Worm (Caenorhabditis elegans): ENCODE measurements around the gene Y57G11C.1144.

The Y57G11C.1144 gene

ce11 chrIV:14937017-14937416 lies at the start of gene Y57G11C.1144:
Gene Y57G11C.1144 (plus strand): TSS chrIV:14937317.
- TF ChIP-seq duxl-1 (tag; optimal IDR thresholded peaks at IDR 0.05; ENCODE audit: poor library complexity), result no peak

DNA sequence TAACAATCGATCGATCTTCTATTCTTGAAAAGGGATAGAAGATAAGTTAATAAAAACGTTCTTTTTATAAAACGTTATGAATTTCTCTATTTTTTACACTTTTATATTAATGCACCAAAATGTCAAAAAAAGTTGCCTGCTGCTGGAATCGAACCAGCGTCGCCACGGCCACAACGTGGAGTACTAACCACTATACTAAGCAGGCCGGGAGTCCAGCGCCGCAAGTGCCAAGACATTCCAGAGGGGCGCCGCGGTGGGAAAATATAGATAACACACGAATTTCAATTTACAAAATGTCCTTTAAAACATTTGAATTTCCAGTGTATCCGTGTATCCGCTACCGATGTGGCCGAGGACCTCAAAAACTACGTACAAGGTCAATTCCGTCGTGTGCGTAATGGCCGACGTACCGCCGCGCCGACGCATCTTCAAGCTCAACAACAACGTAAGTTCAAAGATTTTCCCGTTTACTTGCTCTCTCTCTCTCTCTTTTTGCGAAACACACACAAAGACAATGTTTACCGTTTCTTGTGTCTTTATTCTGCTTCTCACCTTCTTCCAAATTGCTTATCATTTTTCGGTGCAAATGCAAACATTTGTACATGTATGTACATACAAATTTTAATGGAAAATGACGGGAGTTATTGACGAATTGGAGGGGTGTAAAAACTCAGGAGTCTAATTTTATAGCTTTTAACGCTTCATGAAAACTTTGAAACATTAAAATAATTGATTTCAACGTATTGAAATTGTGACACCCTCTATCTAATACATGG lies 48.0 kb upstream of the Y57G11C.1144 start:
- TF ChIP-seq F10B5.3 (tag; optimal IDR thresholded peaks at IDR 0.05) (no peak), daf-16 (GFP tag; optimal IDR thresholded peaks at IDR 0.05) (peak in 1 of 2 experiments; percentile 47), daf-16 (tag; optimal IDR thresholded peaks at IDR 0.05) (peak; percentile 75), egl-43 (GFP tag; IDR thresholded peaks at IDR 0.05) (no peak), dve-1 (tag; optimal IDR thresholded peaks at IDR 0.05; ENCODE audit: insufficient read depth) (peak; percentile 7), tra-1 (GFP tag; IDR thresholded peaks at IDR 0.05) (no peak; the same call in 1 of the 2 replicates), gei-8 (GFP tag; optimal IDR thresholded peaks at IDR 0.05) (no peak), pqm-1 (tag; optimal IDR thresholded peaks at IDR 0.05) (peak; percentile 51), ama-1 (optimal IDR thresholded peaks at IDR 0.05) (no peak), lin-38 (GFP tag; IDR thresholded peaks at IDR 0.05) (peak; percentile 52), nhr-10 (tag; optimal IDR thresholded peaks at IDR 0.05) (no peak), egl-27 (tag; optimal IDR thresholded peaks at IDR 0.05) (no peak), Y5F2A.4 (GFP tag; optimal IDR thresholded peaks at IDR 0.05) (no peak), D1046.2 (GFP tag; IDR thresholded peaks at IDR 0.05) (no peak), F49E8.2 (tag; optimal IDR thresholded peaks at IDR 0.05; ENCODE audit: borderline replicate concordance) (peak; percentile 31), nhr-28 (tag; optimal IDR thresholded peaks at IDR 0.05) (peak; percentile 45), pha-4 (GFP tag; IDR thresholded peaks at IDR 0.05) (0 out of 2 replicates have a peak, but pooled peaks have one; percentile 48), pha-4 (tag; optimal IDR thresholded peaks at IDR 0.05) (no peak), Y105C5A.15 (GFP tag; IDR thresholded peaks at IDR 0.05) (no peak), ctbp-1 (GFP tag; IDR thresholded peaks at IDR 0.05) (no peak), duxl-1 (tag; optimal IDR thresholded peaks at IDR 0.05; ENCODE audit: poor library complexity) (no peak), set-16 (GFP tag; IDR thresholded peaks at IDR 0.05) (no peak), spr-1 (tag; optimal IDR thresholded peaks at IDR 0.05) (peak; percentile 4), saeg-2 (GFP tag; IDR thresholded peaks at IDR 0.05) (0 out of 2 replicates have a peak, but pooled peaks have one; percentile 30), arid-1 (GFP tag; conservative IDR thresholded peaks at IDR 0.05) (no peak), ceh-62 (tag; optimal IDR thresholded peaks at IDR 0.05) (no peak), lsy-2 (tag; optimal IDR thresholded peaks at IDR 0.05) (no peak), snpc-1.2 (GFP tag; IDR thresholded peaks at IDR 0.05) (peak; percentile 99), T26A8.4 (GFP tag; IDR thresholded peaks at IDR 0.05) (no peak), F26F4.8 (GFP tag; conservative IDR thresholded peaks at IDR 0.05) (0 out of 2 replicates have a peak, but pooled peaks have one; percentile 6), lin-13 (GFP tag; optimal IDR thresholded peaks at IDR 0.05) (no peak), nhr-102 (tag; optimal IDR thresholded peaks at IDR 0.05) (peak; percentile 2), aha-1 (tag) (peak; percentile 94), hlh-11 (tag; optimal IDR thresholded peaks at IDR 0.05) (peak; percentile 27), F37D6.2 (tag; optimal IDR thresholded peaks at IDR 0.05) (no peak), nhr-6 (tag; optimal IDR thresholded peaks at IDR 0.05) (no peak)

DNA sequence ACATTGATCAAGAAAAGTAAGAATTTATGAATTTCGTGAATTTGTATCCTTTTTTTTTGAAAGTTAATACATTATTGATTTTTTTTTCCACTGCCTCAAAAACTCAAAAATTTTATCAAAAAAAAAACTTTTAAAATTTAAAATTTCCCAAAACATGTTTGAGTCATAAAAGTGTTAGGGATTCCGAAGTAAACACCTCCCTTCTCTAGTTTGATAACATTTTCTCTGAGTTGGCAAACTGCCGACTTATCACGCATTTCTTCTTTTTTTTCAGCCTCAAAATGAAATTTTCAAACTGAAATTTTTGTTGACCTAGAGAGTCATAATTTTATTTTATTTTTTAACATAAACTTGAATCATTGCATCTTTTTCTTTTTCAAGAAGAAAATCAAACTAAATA lies 46.2 kb upstream of the Y57G11C.1144 start:
- no peak for TF ChIP-seq madf-5 (GFP tag; IDR thresholded peaks at IDR 0.05)
- TF ChIP-seq daf-16 (GFP tag; optimal IDR thresholded peaks at IDR 0.05), result no peak
- peak; percentile 92 for TF ChIP-seq daf-16 (tag; optimal IDR thresholded peaks at IDR 0.05)
